Fruit fly (Drosophila melanogaster) whole organism, embryonic: ENCODE measurements around the gene Hf.

Source experiments
- Abd-B ChIP-seq: fragments of 200-800 bp; sonication (Bioruptor generic); optimal IDR thresholded peaks from 2 replicates; lab custom pipeline; 2018; ENCODE audit warnings: missing biosample characterization, mild to moderate bottlenecking, missing genetic modification characterization, moderate library complexity
- Adf1 ChIP-seq: fragments of 200-800 bp; sonication (Bioruptor generic); IDR thresholded peaks from 2 replicates; pipeline ENCODE4 v1.3.6; 2022; ENCODE audit warnings: missing biosample characterization, missing genetic modification characterization
- Antp ChIP-seq: fragments of 200-800 bp; sonication (Bioruptor generic); optimal IDR thresholded peaks from 3 replicates; lab custom pipeline; 2016; ENCODE audit warnings: missing biosample characterization, missing genetic modification characterization
- B-H1 ChIP-seq: fragments of 200-800 bp; sonication (Bioruptor generic); IDR thresholded peaks from 3 replicates; pipeline ENCODE4 v1.3.6; 2022; ENCODE audit warnings: missing biosample characterization, missing genetic modification characterization
- Blimp-1 ChIP-seq: fragments of 200-800 bp; sonication (Bioruptor generic); optimal IDR thresholded peaks from 3 replicates; lab custom pipeline; 2018; ENCODE audit warnings: missing biosample characterization, missing genetic modification characterization, mild to moderate bottlenecking, moderate library complexity, missing genetic modification reagents
- CG10274 ChIP-seq: fragments of 200-800 bp; sonication (Bioruptor generic); optimal IDR thresholded peaks from 3 replicates; lab custom pipeline; 2017; ENCODE audit warnings: missing biosample characterization, mild to moderate bottlenecking, missing genetic modification characterization
- CG10321 ChIP-seq: fragments of 200-800 bp; sonication (Bioruptor generic); IDR thresholded peaks from 2 replicates; pipeline ENCODE4 v1.3.6; 2022; ENCODE audit warnings: missing biosample characterization, missing genetic modification characterization
- CG11093 ChIP-seq: fragments of 200-800 bp; sonication (Bioruptor generic); IDR thresholded peaks from 3 replicates; pipeline ENCODE4 v1.3.6; 2022; ENCODE audit warnings: missing biosample characterization, missing genetic modification characterization
- CG13296 ChIP-seq: fragments of 200-800 bp; sonication (Bioruptor generic); optimal IDR thresholded peaks from 3 replicates; lab custom pipeline; 2018; ENCODE audit warnings: missing biosample characterization, mild to moderate bottlenecking, missing genetic modification characterization
- CG13775 ChIP-seq: fragments of 200-800 bp; sonication (Bioruptor generic); optimal IDR thresholded peaks from 3 replicates; lab custom pipeline; 2017; ENCODE audit warnings: missing biosample characterization, mild to moderate bottlenecking, missing genetic modification characterization
- CG14014 ChIP-seq: fragments of 200-800 bp; sonication (Bioruptor generic); IDR thresholded peaks from 2 replicates; pipeline ENCODE4 v1.3.6; 2022; ENCODE audit warnings: missing biosample characterization, missing genetic modification characterization
- CG14667 ChIP-seq: fragments of 200-800 bp; sonication (Bioruptor generic); IDR thresholded peaks from 2 replicates; pipeline ENCODE4 v1.3.6; 2022; ENCODE audit warnings: missing biosample characterization, missing genetic modification characterization
- CG16813 ChIP-seq: fragments of 200-800 bp; sonication (Bioruptor generic); IDR thresholded peaks from 3 replicates; pipeline ENCODE4 v1.3.6; 2022; ENCODE audit warnings: missing biosample characterization, missing genetic modification characterization; ENCODE audit not compliant: partially characterized antibody
- CG17361 ChIP-seq: fragments of 200-800 bp; sonication (Bioruptor generic); IDR thresholded peaks from 3 replicates; pipeline ENCODE4 v1.3.6; 2022; ENCODE audit warnings: missing biosample characterization, missing genetic modification characterization
- CG18764 ChIP-seq: fragments of 200-800 bp; sonication (Bioruptor generic); optimal IDR thresholded peaks from 3 replicates; lab custom pipeline; 2016; ENCODE audit warnings: missing biosample characterization, missing genetic modification characterization
- CG2199 ChIP-seq: fragments of 200-800 bp; sonication (Bioruptor generic); IDR thresholded peaks from 3 replicates; pipeline ENCODE4 v1.3.6; 2022; ENCODE audit warnings: missing biosample characterization, missing genetic modification characterization
- CG2889 ChIP-seq: fragments of 200-800 bp; sonication (Bioruptor generic); IDR thresholded peaks from 3 replicates; pipeline ENCODE4 v1.3.6; 2022; ENCODE audit warnings: missing biosample characterization, missing genetic modification characterization
- CG31365 ChIP-seq: fragments of 200-800 bp; sonication (Bioruptor generic); optimal IDR thresholded peaks from 2 replicates; lab custom pipeline; 2018; ENCODE audit warnings: missing biosample characterization, mild to moderate bottlenecking, missing genetic modification characterization
- CG34422 ChIP-seq: fragments of 200-800 bp; sonication (Bioruptor generic); IDR thresholded peaks from 3 replicates; pipeline ENCODE4 v1.3.6; 2022; ENCODE audit warnings: missing biosample characterization, missing genetic modification characterization
- CG4328 ChIP-seq: fragments of 200-800 bp; sonication (Bioruptor generic); optimal IDR thresholded peaks from 3 replicates; lab custom pipeline; 2017; ENCODE audit warnings: missing biosample characterization, missing genetic modification reagents, missing genetic modification characterization
- CG4424 ChIP-seq: fragments of 200-800 bp; sonication (Bioruptor generic); optimal IDR thresholded peaks from 3 replicates; lab custom pipeline; 2016; ENCODE audit warnings: missing biosample characterization, missing genetic modification characterization
- CG6791 ChIP-seq: fragments of 200-800 bp; sonication (Bioruptor generic); IDR thresholded peaks from 3 replicates; pipeline ENCODE4 v1.3.6; 2022; ENCODE audit warnings: missing biosample characterization, missing genetic modification characterization; ENCODE audit not compliant: partially characterized antibody
- CG7745 ChIP-seq: fragments of 200-800 bp; sonication (Bioruptor generic); optimal IDR thresholded peaks from 2 replicates; lab custom pipeline; 2018; ENCODE audit warnings: missing biosample characterization, mild to moderate bottlenecking, missing genetic modification characterization, moderate library complexity
- CG7987 ChIP-seq: fragments of 200-800 bp; sonication (Bioruptor generic); optimal IDR thresholded peaks from 2 replicates; lab custom pipeline; 2018; ENCODE audit warnings: missing biosample characterization, mild to moderate bottlenecking, missing genetic modification characterization, moderate library complexity
- CTCF ChIP-seq: fragments of 200-800 bp; sonication (Bioruptor generic); optimal IDR thresholded peaks from 2 replicates; lab custom pipeline; 2017; ENCODE audit warnings: missing biosample characterization, mild to moderate bottlenecking, missing genetic modification characterization, moderate library complexity
- Dad ChIP-seq: fragments of 200-800 bp; sonication (Bioruptor generic); optimal IDR thresholded peaks from 3 replicates; lab custom pipeline; 2016; ENCODE audit warnings: missing biosample characterization, missing genetic modification characterization
- H2.0 ChIP-seq: fragments of 200-800 bp; sonication (Bioruptor generic); IDR thresholded peaks from 2 replicates; pipeline ENCODE4 v1.3.6; 2022; ENCODE audit warnings: missing biosample characterization, missing genetic modification characterization
- Hr3 ChIP-seq: fragments of 200-800 bp; sonication (Bioruptor generic); optimal IDR thresholded peaks from 3 replicates; lab custom pipeline; 2016; ENCODE audit warnings: missing biosample characterization, missing genetic modification characterization
- Meics ChIP-seq: fragments of 200-800 bp; sonication (Bioruptor generic); optimal IDR thresholded peaks from 2 replicates; lab custom pipeline; 2017; ENCODE audit warnings: missing biosample characterization, mild to moderate bottlenecking, missing genetic modification characterization
- Neu2 ChIP-seq: fragments of 200-800 bp; sonication (Bioruptor generic); optimal IDR thresholded peaks from 3 replicates; lab custom pipeline; 2016; ENCODE audit warnings: missing biosample characterization, missing genetic modification characterization, borderline replicate concordance
- Sin3A ChIP-seq: fragments of >200 bp; optimal IDR thresholded peaks from 2 replicates; lab custom pipeline; 2018
- Ssrp ChIP-seq: fragments of 200-800 bp; sonication (Bioruptor generic); optimal IDR thresholded peaks from 2 replicates; lab custom pipeline; 2018; ENCODE audit warnings: missing biosample characterization, mild to moderate bottlenecking, missing genetic modification characterization, moderate library complexity
- Vsx1 ChIP-seq: fragments of 200-800 bp; sonication (Bioruptor generic); optimal IDR thresholded peaks from 2 replicates; lab custom pipeline; 2017; ENCODE audit warnings: missing biosample characterization, mild to moderate bottlenecking, missing genetic modification characterization, missing genetic modification reagents
- ara ChIP-seq: fragments of 200-800 bp; sonication (Bioruptor generic); IDR thresholded peaks from 2 replicates; pipeline ENCODE4 v1.3.6; 2022; ENCODE audit warnings: missing biosample characterization, missing genetic modification characterization
- br ChIP-seq: fragments of >200 bp; optimal IDR thresholded peaks from 2 replicates; lab custom pipeline; 2017
- caup ChIP-seq: fragments of 200-800 bp; sonication (Bioruptor generic); optimal IDR thresholded peaks from 3 replicates; lab custom pipeline; 2017; ENCODE audit warnings: missing biosample characterization, mild to moderate bottlenecking, missing genetic modification characterization, moderate library complexity; ENCODE audit not compliant: severe bottlenecking
- crp ChIP-seq, 2 experiments: fragments of 200-800 bp; sonication (Bioruptor generic); optimal IDR thresholded peaks; 2 replicates in 1 of 2; 3 replicates in 1 of 2; lab custom pipeline; 2017; ENCODE audit warnings: missing biosample characterization in 2 of 2, missing genetic modification characterization in 2 of 2, mild to moderate bottlenecking in 1 of 2, moderate library complexity in 1 of 2
- dan ChIP-seq: fragments of 200-800 bp; sonication (Bioruptor generic); IDR thresholded peaks from 2 replicates; pipeline ENCODE4 v1.3.6; 2022; ENCODE audit warnings: missing biosample characterization, missing genetic modification characterization
- dati ChIP-seq: fragments of 200-800 bp; sonication (Bioruptor generic); IDR thresholded peaks from 2 replicates; pipeline ENCODE4 v1.3.6; 2022; ENCODE audit warnings: missing biosample characterization, missing genetic modification characterization
- disco-r ChIP-seq: fragments of 200-800 bp; sonication (Bioruptor generic); optimal IDR thresholded peaks from 2 replicates; lab custom pipeline; 2016; ENCODE audit warnings: missing biosample characterization, missing genetic modification characterization
- eve ChIP-seq, 2 experiments: fragments of >200 bp; optimal IDR thresholded peaks; 2 replicates each; lab custom pipeline; 2017; ENCODE audit warnings: missing biosample characterization in 2 of 2, missing genetic modification characterization in 2 of 2
- exex ChIP-seq: fragments of 200-800 bp; sonication (Bioruptor generic); optimal IDR thresholded peaks from 4 replicates; lab custom pipeline; 2018; ENCODE audit warnings: missing biosample characterization, mild to moderate bottlenecking, missing genetic modification characterization, moderate library complexity
- gcm ChIP-seq: fragments of 200-800 bp; sonication (Bioruptor generic); optimal IDR thresholded peaks from 2 replicates; lab custom pipeline; 2019; ENCODE audit warnings: missing biosample characterization, mild to moderate bottlenecking, missing genetic modification characterization, moderate library complexity
- gcm2 ChIP-seq: fragments of 200-800 bp; sonication (Bioruptor generic); optimal IDR thresholded peaks from 2 replicates; lab custom pipeline; 2016; ENCODE audit warnings: missing biosample characterization, missing genetic modification characterization
- gsb-n ChIP-seq: fragments of 200-800 bp; sonication (Bioruptor generic); optimal IDR thresholded peaks from 3 replicates; lab custom pipeline; 2018; ENCODE audit warnings: missing biosample characterization, mild to moderate bottlenecking, missing genetic modification characterization
- knrl ChIP-seq: fragments of 200-800 bp; sonication (Bioruptor generic); IDR thresholded peaks from 3 replicates; pipeline ENCODE4 v1.3.6; 2022; ENCODE audit warnings: missing biosample characterization, missing genetic modification characterization; ENCODE audit not compliant: partially characterized antibody
- mirr ChIP-seq: fragments of 200-800 bp; sonication (Bioruptor generic); optimal IDR thresholded peaks from 3 replicates; lab custom pipeline; 2018; ENCODE audit warnings: missing biosample characterization, mild to moderate bottlenecking, missing genetic modification characterization
- nom ChIP-seq: fragments of 200-800 bp; sonication (Bioruptor generic); optimal IDR thresholded peaks from 2 replicates; lab custom pipeline; 2017; ENCODE audit warnings: missing biosample characterization, missing genetic modification characterization, mild to moderate bottlenecking, moderate library complexity, missing genetic modification reagents
- rib ChIP-seq: fragments of 200-800 bp; sonication (Bioruptor generic); IDR thresholded peaks from 2 replicates; pipeline ENCODE4 v1.3.6; 2022; ENCODE audit warnings: missing biosample characterization, missing genetic modification characterization
- seq ChIP-seq: fragments of 200-800 bp; sonication (Bioruptor generic); IDR thresholded peaks from 2 replicates; pipeline ENCODE4 v1.3.6; 2022; ENCODE audit warnings: missing biosample characterization, missing genetic modification characterization
- usp ChIP-seq: fragments of >200 bp; optimal IDR thresholded peaks from 2 replicates; lab custom pipeline; 2017; ENCODE audit warnings: missing biosample characterization, missing genetic modification characterization
- yki ChIP-seq: fragments of >200 bp; optimal IDR thresholded peaks from 3 replicates; lab custom pipeline; 2018

Gene Hf

DNA sequence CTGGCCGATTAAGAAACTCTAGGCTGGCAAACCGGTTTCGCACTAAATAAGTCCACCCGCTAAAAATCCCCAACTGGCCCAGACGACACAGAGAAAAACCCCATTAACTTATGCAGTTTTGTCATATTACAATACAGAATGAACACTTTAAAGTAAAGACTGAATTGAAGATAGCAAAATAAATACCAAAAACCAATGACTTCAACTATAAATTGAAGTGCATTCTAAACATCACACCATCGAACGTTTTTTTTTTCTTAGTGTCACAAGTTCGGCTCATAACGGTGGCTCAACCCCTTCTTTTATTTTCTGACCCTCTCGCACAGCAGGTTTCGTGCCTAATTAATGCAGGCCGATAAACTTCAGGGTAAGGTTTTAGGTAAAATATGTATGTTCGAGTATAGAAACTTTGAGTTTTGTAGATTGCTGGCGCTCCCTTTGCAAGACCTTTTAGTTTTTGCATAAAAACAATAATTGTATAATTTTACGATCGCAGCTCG is 26.1 kb downstream of the Hf start (continued):
- TF ChIP-seq Sin3A (no peak), CG7745 (no peak), CG16813 (no peak), dan (GFP tag; lab: Robert Waterston, UW) (peak; percentile 61; the same call in 1 of the 2 replicates), gcm2 (GFP tag; lab: Kevin White, UChicago) (peak; percentile 80), CG4424 (GFP tag; lab: Kevin White, UChicago) (peak; percentile 87), exex (tag; lab: Kevin White, UChicago) (peak; percentile 15), Blimp-1 (GFP tag; lab: Kevin White, UChicago) (peak; percentile 82), CG14014 (GFP tag; lab: Robert Waterston, UW) (peak; percentile 91), CG17361 (peak; percentile 84), Adf1 (peak; percentile 74), CG18764 (GFP tag; lab: Kevin White, UChicago) (peak; percentile 77), caup (GFP tag; lab: Kevin White, UChicago) (peak; percentile 49), disco-r (peak; percentile 78), usp (GFP tag; lab: Kevin White, UChicago) (no peak), Dad (GFP tag; lab: Kevin White, UChicago) (peak; percentile 53), Hr3 (GFP tag; lab: Kevin White, UChicago) (peak; percentile 85), knrl (GFP tag; lab: Robert Waterston, UW) (no peak), yki (lab: Kevin White, UChicago) (no peak), nom (GFP tag; lab: Kevin White, UChicago) (peak; percentile 76), B-H1 (GFP tag; lab: Robert Waterston, UW) (peak; percentile 88), gcm (GFP tag; lab: Kevin White, UChicago) (peak; percentile 59), dati (0 out of 2 replicates have a peak, but pooled peaks have one; percentile 31), CG31365 (tag; lab: Kevin White, UChicago) (peak; percentile 49), CG2889 (peak; percentile 87), gsb-n (peak; percentile 69), CG11093 (GFP tag; lab: Robert Waterston, UW) (peak; percentile 89), Neu2 (GFP tag; lab: Kevin White, UChicago) (no peak), H2.0 (GFP tag; lab: Robert Waterston, UW) (peak; percentile 91), CG10274 (peak; percentile 71), Vsx1 (GFP tag; lab: Kevin White, UChicago) (peak; percentile 71), Ssrp (tag; lab: Kevin White, UChicago) (peak; percentile 74), CG14667 (GFP tag; lab: Robert Waterston, UW) (peak; percentile 86), CG2199 (GFP tag; lab: Robert Waterston, UW) (peak; percentile 83; the same call in 2 of the 3 replicates), Antp (peak; percentile 73), eve (GFP tag; optimal IDR thresholded peaks at IDR 0.05; lab: Kevin White, UChicago) (peak in 1 of 2 experiments; percentile 94), mirr (GFP tag; lab: Kevin White, UChicago) (no peak), rib (GFP tag; lab: Robert Waterston, UW) (peak; percentile 88), CG13296 (peak; percentile 69), CG13775 (GFP tag; lab: Kevin White, UChicago) (peak; percentile 80), CG10321 (GFP tag; lab: Robert Waterston, UW) (0 out of 2 replicates have a peak, but pooled peaks have one; percentile 34), ara (GFP tag; lab: Robert Waterston, UW) (peak; percentile 91), CG7987 (GFP tag; lab: Kevin White, UChicago) (peak; percentile 39), Abd-B (peak; percentile 32), CG34422 (GFP tag; lab: Robert Waterston, UW) (peak; percentile 94), seq (GFP tag; lab: Robert Waterston, UW) (peak; percentile 91), CG4328 (GFP tag; lab: Kevin White, UChicago) (no peak), crp (GFP tag; optimal IDR thresholded peaks at IDR 0.05; lab: Kevin White, UChicago) (peak in 1 of 2 experiments; percentile 33), Meics (GFP tag; lab: Kevin White, UChicago) (peak; percentile 86), br (lab: Kevin White, UChicago) (no peak), CTCF (GFP tag; lab: Kevin White, UChicago) (no peak), CG6791 (GFP tag; lab: Robert Waterston, UW) (no peak)
